Fruit fly (Drosophila melanogaster) S2 (cell line): ENCODE data around the gene Exn.

Experiments used
- CG8478 ChIP-seq: fragments of >200 bp; optimal IDR thresholded peaks from 2 replicates; lab custom pipeline; 2018
- CTCF ChIP-seq, 2 experiments: fragments of >200 bp; optimal IDR thresholded peaks; 2 replicates each; lab custom pipeline; 2018

DNA sequence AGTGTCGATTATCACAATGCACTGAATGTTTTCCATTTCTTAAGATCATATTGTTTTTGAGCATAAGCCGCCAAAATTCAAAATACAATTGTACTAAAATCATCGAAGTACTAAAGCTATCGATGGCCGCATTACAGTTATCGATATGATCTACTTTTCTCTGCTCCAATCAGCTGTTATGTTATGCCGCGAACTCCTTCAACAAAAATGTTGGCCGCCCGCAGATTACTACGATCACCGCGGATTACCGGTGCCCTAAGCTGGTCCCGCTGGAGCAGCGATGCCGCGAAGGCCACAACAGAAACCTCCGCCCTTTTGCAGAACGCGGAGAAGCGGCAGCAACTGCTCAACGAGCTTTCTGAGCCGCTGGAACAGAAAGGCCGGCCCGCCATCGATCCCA lies 65.7 kb downstream of the Exn start, which contains the start of gene beg:
- TF ChIP-seq CG8478 (lab: Kevin White, UChicago) (no peak), CTCF (optimal IDR thresholded peaks at IDR 0.05; lab: Kevin White, UChicago) (no peak)
